Worm (Caenorhabditis elegans) whole organism, mixed stage, embryonic: ENCODE measurements around the gene F16F9.4.

ENCODE experiments used
- lin-13 ChIP-seq: fragments of 150-350 bp; optimal IDR thresholded peaks from 2 replicates; lab custom pipeline; 2014; ENCODE audit warnings: missing biosample characterization, missing genetic modification characterization
- nhr-237 ChIP-seq: fragments of 150-350 bp; optimal IDR thresholded peaks from 2 replicates; lab custom pipeline; 2014; ENCODE audit warnings: missing biosample characterization, missing genetic modification characterization
- sem-2 ChIP-seq: fragments of 200-800 bp; sonication (Bioruptor generic); optimal IDR thresholded peaks from 2 replicates; lab custom pipeline; 2018; ENCODE audit warnings: mild to moderate bottlenecking, missing genetic modification characterization, missing compliant biosample characterization
- snpc-4 ChIP-seq: fragments of 150-350 bp; optimal IDR thresholded peaks from 2 replicates; lab custom pipeline; 2014; ENCODE audit warnings: missing biosample characterization, missing genetic modification characterization
- unc-39 ChIP-seq: fragments of 150-350 bp; optimal IDR thresholded peaks from 2 replicates; lab custom pipeline; 2014; ENCODE audit warnings: missing biosample characterization, missing genetic modification characterization
- unc-62 ChIP-seq: fragments of 150-350 bp; optimal IDR thresholded peaks from 2 replicates; lab custom pipeline; 2014; ENCODE audit warnings: missing biosample characterization, missing genetic modification reagents, missing genetic modification characterization

- TF ChIP-seq unc-39, result no peak
- TF ChIP-seq unc-62 (GFP tag; lab: Kevin White, UChicago), result no peak
- TF ChIP-seq sem-2, result no peak
- TF ChIP-seq nhr-237, result no peak
- TF ChIP-seq lin-13 (tag; lab: Kevin White, UChicago), result no peak
- no peak for TF ChIP-seq snpc-4 (tag; lab: Kevin White, UChicago)
These were observed 44.4 kb upstream of the F16F9.4 start, which contains the start of gene H03E18.1 for ce11 chrX:8507576-8507975.
